Worm (Caenorhabditis elegans) whole organism, L4 larva: Measurements from ENCODE around the gene gcy-34.

ENCODE experiments used
- mxl-3 ChIP-seq: fragments of 200-800 bp; sonication (Bioruptor generic); optimal IDR thresholded peaks from 2 replicates; lab custom pipeline; 2018; ENCODE audit warnings: mild to moderate bottlenecking, missing genetic modification characterization, missing compliant biosample characterization
- pha-4 ChIP-seq, 2 experiments: fragments of 150-350 bp in 1 of 2; fragments of 200-800 bp in 1 of 2; sonication (Bioruptor generic) in 1 of 2; IDR thresholded peaks in 1 of 2; optimal IDR thresholded peaks in 1 of 2; 2 replicates each; pipeline versions ENCODE4 v1.3.6 to Lab custom; 2014 to 2022; ENCODE audit warnings: missing genetic modification characterization in 2 of 2, missing genetic modification reagents in 2 of 2, missing biosample characterization in 1 of 2, missing compliant biosample characterization in 1 of 2
- skn-1 ChIP-seq: fragments of 150-350 bp; optimal IDR thresholded peaks from 2 replicates; lab custom pipeline; 2014; ENCODE audit warnings: missing biosample characterization, missing genetic modification characterization
- unc-130 ChIP-seq: sonication (generic microtip); optimal IDR thresholded peaks from 2 replicates; lab custom pipeline; 2016; ENCODE audit warnings: missing genetic modification reagents, missing genetic modification characterization, missing compliant biosample characterization

DNA sequence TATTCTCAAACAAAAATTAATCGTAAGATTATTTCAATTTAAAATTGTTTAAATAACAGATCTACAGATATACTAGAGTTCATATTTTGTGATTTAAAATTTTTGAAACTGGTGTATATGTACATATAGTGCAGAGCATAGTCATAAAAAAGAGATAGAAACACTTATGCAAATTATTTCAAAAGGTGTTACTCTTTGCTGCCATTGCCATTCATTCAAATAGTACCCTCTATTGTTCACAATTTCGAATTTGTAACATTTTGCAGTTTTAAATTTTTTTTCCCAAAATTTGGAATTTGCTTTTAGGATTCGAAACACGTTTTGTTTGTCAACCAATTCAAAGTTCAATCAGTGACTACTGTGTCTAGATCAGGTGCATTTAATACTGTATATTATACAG lies 25.4 kb downstream of the gcy-34 start, which contains the start of gene F32H5.4:
- TF ChIP-seq unc-130 (no peak), pha-4 (GFP tag; IDR thresholded peaks at IDR 0.05; lab: Robert Waterston, UW) (no peak), pha-4 (tag; optimal IDR thresholded peaks at IDR 0.05; lab: Kevin White, UChicago) (no peak), mxl-3 (GFP tag; lab: Kevin White, UChicago) (no peak), skn-1 (tag; lab: Kevin White, UChicago) (no peak)
